Fruit fly (Drosophila melanogaster) whole organism, embryonic: Measurements from ENCODE around the gene pigs.

ENCODE experiments used
- BtbVII ChIP-seq: fragments of 200-800 bp; sonication (Bioruptor generic); optimal IDR thresholded peaks from 3 replicates; lab custom pipeline; 2017; ENCODE audit warnings: missing biosample characterization, mild to moderate bottlenecking, missing genetic modification characterization
- CG11504 ChIP-seq: fragments of 200-800 bp; sonication (Bioruptor generic); optimal IDR thresholded peaks from 3 replicates; lab custom pipeline; 2019; ENCODE audit warnings: missing biosample characterization, mild to moderate bottlenecking, missing genetic modification characterization, moderate library complexity
- CG12219 ChIP-seq: fragments of 200-800 bp; sonication (Bioruptor generic); optimal IDR thresholded peaks from 3 replicates; lab custom pipeline; 2018; ENCODE audit warnings: missing biosample characterization, mild to moderate bottlenecking, missing genetic modification characterization
- CG12236 ChIP-seq: fragments of 200-800 bp; sonication (Bioruptor generic); optimal IDR thresholded peaks from 2 replicates; lab custom pipeline; 2016; ENCODE audit warnings: missing biosample characterization, missing genetic modification characterization
- CG13296 ChIP-seq: fragments of 200-800 bp; sonication (Bioruptor generic); optimal IDR thresholded peaks from 3 replicates; lab custom pipeline; 2018; ENCODE audit warnings: missing biosample characterization, mild to moderate bottlenecking, missing genetic modification characterization
- CG15011 ChIP-seq: fragments of 200-800 bp; sonication (Bioruptor generic); optimal IDR thresholded peaks from 3 replicates; lab custom pipeline; 2018; ENCODE audit warnings: missing biosample characterization, mild to moderate bottlenecking, missing genetic modification characterization
- CG1529 ChIP-seq: fragments of 200-800 bp; sonication (Bioruptor generic); optimal IDR thresholded peaks from 3 replicates; lab custom pipeline; 2018; ENCODE audit warnings: missing biosample characterization, missing genetic modification characterization
- CG18011 ChIP-seq: fragments of 200-800 bp; sonication (Bioruptor generic); optimal IDR thresholded peaks from 2 replicates; lab custom pipeline; 2017; ENCODE audit warnings: missing biosample characterization, missing genetic modification characterization, mild to moderate bottlenecking, moderate library complexity, missing genotype
- CG18619 ChIP-seq: fragments of 200-800 bp; sonication (Bioruptor generic); optimal IDR thresholded peaks from 3 replicates; lab custom pipeline; 2017; ENCODE audit warnings: missing biosample characterization, mild to moderate bottlenecking, missing genetic modification characterization
- CG3281 ChIP-seq: fragments of 200-800 bp; sonication (Bioruptor generic); optimal IDR thresholded peaks from 3 replicates; lab custom pipeline; 2017; ENCODE audit warnings: missing biosample characterization, mild to moderate bottlenecking, missing genetic modification characterization
- CG42726 ChIP-seq: fragments of 200-800 bp; sonication (Bioruptor generic); IDR thresholded peaks from 2 replicates; pipeline ENCODE4 v1.3.6; 2022; ENCODE audit warnings: missing biosample characterization, missing genetic modification characterization; ENCODE audit not compliant: partially characterized antibody
- CG7556 ChIP-seq: fragments of 200-800 bp; sonication (Bioruptor generic); optimal IDR thresholded peaks from 2 replicates; lab custom pipeline; 2017; ENCODE audit warnings: missing biosample characterization, mild to moderate bottlenecking, missing genetic modification characterization
- CG8281 ChIP-seq: fragments of 200-800 bp; sonication (Bioruptor generic); optimal IDR thresholded peaks from 2 replicates; lab custom pipeline; 2018; ENCODE audit warnings: missing biosample characterization, mild to moderate bottlenecking, missing genetic modification characterization, moderate library complexity
- CG8924 ChIP-seq: fragments of 200-800 bp; optimal IDR thresholded peaks from 3 replicates; lab custom pipeline; 2019; ENCODE audit warnings: missing biosample characterization, mild to moderate bottlenecking, missing genetic modification characterization, moderate library complexity
- CG9215 ChIP-seq: fragments of 200-800 bp; sonication (Bioruptor generic); IDR thresholded peaks from 2 replicates; pipeline ENCODE4 v1.3.6; 2022; ENCODE audit warnings: missing biosample characterization, missing genetic modification characterization
- CG9797 ChIP-seq: fragments of 200-800 bp; sonication (Bioruptor generic); optimal IDR thresholded peaks from 3 replicates; lab custom pipeline; 2018; ENCODE audit warnings: missing biosample characterization, mild to moderate bottlenecking, missing genetic modification characterization
- Dek ChIP-seq: fragments of 200-800 bp; sonication (Bioruptor generic); optimal IDR thresholded peaks from 3 replicates; lab custom pipeline; 2019; ENCODE audit warnings: missing biosample characterization, mild to moderate bottlenecking, missing genetic modification characterization, moderate library complexity
- HLH4C ChIP-seq: fragments of 200-800 bp; sonication (Bioruptor generic); IDR thresholded peaks from 3 replicates; pipeline ENCODE4 v1.3.6; 2022; ENCODE audit warnings: missing biosample characterization, missing genetic modification characterization; ENCODE audit not compliant: partially characterized antibody
- Hr78 ChIP-seq, 2 experiments: fragments of 200-800 bp in 1 of 2; fragments of >200 bp in 1 of 2; sonication (Bioruptor generic) in 1 of 2; optimal IDR thresholded peaks; 2 replicates each; lab custom pipeline; 2017 to 2019; ENCODE audit warnings: missing biosample characterization in 2 of 2, missing genetic modification characterization in 2 of 2, mild to moderate bottlenecking in 1 of 2, moderate library complexity in 1 of 2
- Sox102F ChIP-seq: fragments of 200-800 bp; sonication (Bioruptor generic); optimal IDR thresholded peaks from 2 replicates; lab custom pipeline; 2018; ENCODE audit warnings: missing biosample characterization, mild to moderate bottlenecking, missing genetic modification characterization, moderate library complexity
- al ChIP-seq: fragments of 200-800 bp; sonication (Bioruptor generic); IDR thresholded peaks from 2 replicates; pipeline ENCODE4 v1.3.6; 2022; ENCODE audit warnings: missing biosample characterization, missing genetic modification characterization
- aop ChIP-seq: fragments of 200-800 bp; sonication (Bioruptor generic); IDR thresholded peaks from 2 replicates; pipeline ENCODE4 v1.3.6; 2022; ENCODE audit warnings: missing biosample characterization, missing genetic modification characterization
- cwo ChIP-seq: fragments of 200-800 bp; sonication (Bioruptor generic); optimal IDR thresholded peaks from 3 replicates; lab custom pipeline; 2017; ENCODE audit warnings: missing biosample characterization, missing genetic modification characterization, mild to moderate bottlenecking, moderate library complexity, missing genetic modification reagents
- fu2 ChIP-seq: fragments of 200-800 bp; sonication (Bioruptor generic); optimal IDR thresholded peaks from 2 replicates; lab custom pipeline; 2016; ENCODE audit warnings: missing biosample characterization, missing genetic modification characterization
- gcm ChIP-seq: fragments of 200-800 bp; sonication (Bioruptor generic); optimal IDR thresholded peaks from 2 replicates; lab custom pipeline; 2019; ENCODE audit warnings: missing biosample characterization, mild to moderate bottlenecking, missing genetic modification characterization, moderate library complexity
- h ChIP-seq: fragments of >200 bp; optimal IDR thresholded peaks from 2 replicates; lab custom pipeline; 2017
- hbn ChIP-seq: fragments of 200-800 bp; sonication (Bioruptor generic); IDR thresholded peaks from 2 replicates; pipeline ENCODE4 v1.3.6; 2022; ENCODE audit warnings: missing biosample characterization, missing genetic modification characterization; ENCODE audit not compliant: partially characterized antibody
- jigr1 ChIP-seq: fragments of 200-800 bp; sonication (Bioruptor generic); IDR thresholded peaks from 3 replicates; pipeline ENCODE4 v1.3.6; 2022; ENCODE audit warnings: missing biosample characterization, missing genetic modification characterization
- nerfin-1 ChIP-seq: fragments of 200-800 bp; sonication (Bioruptor generic); optimal IDR thresholded peaks from 3 replicates; lab custom pipeline; 2019; ENCODE audit warnings: missing biosample characterization, mild to moderate bottlenecking, missing genetic modification characterization, moderate library complexity
- nmo ChIP-seq: fragments of 200-800 bp; sonication (Bioruptor generic); optimal IDR thresholded peaks from 2 replicates; lab custom pipeline; 2018; ENCODE audit warnings: missing biosample characterization, mild to moderate bottlenecking, missing genetic modification characterization, moderate library complexity
- odd ChIP-seq: fragments of 200-800 bp; sonication (Bioruptor generic); optimal IDR thresholded peaks from 2 replicates; lab custom pipeline; 2017; ENCODE audit warnings: missing biosample characterization, mild to moderate bottlenecking, missing genetic modification characterization
- pan ChIP-seq, 4 experiments: fragments of >200 bp in 3 of 4; fragments of 200-800 bp in 1 of 4; sonication (Bioruptor generic) in 1 of 4; optimal IDR thresholded peaks in 3 of 4; IDR thresholded peaks in 1 of 4; 2 replicates each; pipeline versions ENCODE4 v1.3.6 to Lab custom; 2017 to 2022; ENCODE audit warnings: missing biosample characterization in 2 of 4, missing genetic modification characterization in 2 of 4, mixed read lengths in 1 of 4
- pros ChIP-seq: fragments of 200-800 bp; sonication (Bioruptor generic); optimal IDR thresholded peaks from 3 replicates; lab custom pipeline; 2019; ENCODE audit warnings: missing biosample characterization, mild to moderate bottlenecking, missing genetic modification characterization, moderate library complexity
- scrt ChIP-seq: fragments of 200-800 bp; sonication (Bioruptor generic); optimal IDR thresholded peaks from 2 replicates; lab custom pipeline; 2018; ENCODE audit warnings: missing biosample characterization, mild to moderate bottlenecking, missing genetic modification characterization, moderate library complexity
- slou ChIP-seq: fragments of 200-800 bp; sonication (Bioruptor generic); optimal IDR thresholded peaks from 3 replicates; lab custom pipeline; 2016; ENCODE audit warnings: missing biosample characterization, missing genetic modification characterization
- tap ChIP-seq: fragments of 200-800 bp; optimal IDR thresholded peaks from 3 replicates; lab custom pipeline; 2019; ENCODE audit warnings: missing biosample characterization, mild to moderate bottlenecking, missing genetic modification characterization, moderate library complexity
- tgo ChIP-seq: fragments of 200-800 bp; sonication (Bioruptor generic); IDR thresholded peaks from 3 replicates; pipeline ENCODE4 v1.3.6; 2022; ENCODE audit warnings: missing biosample characterization, missing genetic modification characterization
- tin ChIP-seq: fragments of 200-800 bp; sonication (Bioruptor generic); optimal IDR thresholded peaks from 3 replicates; lab custom pipeline; 2016; ENCODE audit warnings: missing biosample characterization, missing genetic modification characterization
- vfl ChIP-seq: fragments of 200-800 bp; sonication (Bioruptor generic); optimal IDR thresholded peaks from 2 replicates; lab custom pipeline; 2016; ENCODE audit warnings: missing biosample characterization, missing genetic modification characterization
- vnd ChIP-seq: fragments of 200-800 bp; sonication (Bioruptor generic); IDR thresholded peaks from 3 replicates; pipeline ENCODE4 v1.3.6; 2022; ENCODE audit warnings: missing biosample characterization, missing genetic modification characterization; ENCODE audit not compliant: partially characterized antibody

pigs gene

DNA sequence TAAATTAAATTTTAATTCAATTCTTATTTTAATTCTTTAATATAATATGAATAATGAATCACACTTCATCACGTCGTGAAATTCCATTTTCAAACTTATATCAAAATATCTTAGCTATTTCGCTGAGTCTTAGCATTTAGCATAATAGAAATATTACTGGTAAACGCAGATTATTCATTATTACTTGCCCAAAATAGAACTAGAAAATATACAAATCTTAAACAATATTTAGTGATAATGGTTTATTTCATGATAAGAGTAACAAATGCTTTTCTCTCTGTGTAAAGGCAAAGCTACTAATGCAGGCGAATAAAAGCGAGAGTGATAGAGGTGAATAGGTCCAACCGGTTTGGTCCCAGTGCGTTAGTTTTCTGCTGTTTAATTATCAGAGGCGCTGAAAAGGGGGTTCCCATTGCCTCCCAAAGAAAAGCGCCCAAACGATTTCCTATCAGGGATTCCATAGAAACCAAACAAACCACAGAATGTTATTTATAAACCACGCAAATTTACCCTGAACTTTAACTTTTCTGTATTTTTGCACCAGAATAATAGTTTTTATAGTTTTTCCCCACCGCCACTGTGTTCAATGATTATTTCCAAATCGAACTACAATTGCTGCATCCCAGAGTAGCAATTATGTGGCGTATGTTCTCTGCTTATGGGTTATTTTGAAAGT is 63.2 kb downstream of the pigs start (continued):
- TF ChIP-seq Hr78 (GFP tag; optimal IDR thresholded peaks at IDR 0.05; lab: Kevin White, UChicago) (peak in 1 of 2 experiments; percentile 46), CG9215 (GFP tag; lab: Robert Waterston, UW) (peak; percentile 41; the same call in 1 of the 2 replicates), jigr1 (GFP tag; lab: Robert Waterston, UW) (no peak), vfl (no peak), gcm (GFP tag; lab: Kevin White, UChicago) (no peak), fu2 (GFP tag; lab: Kevin White, UChicago) (no peak), nmo (GFP tag; lab: Kevin White, UChicago) (peak; percentile 19), CG15011 (GFP tag; lab: Kevin White, UChicago) (no peak), CG1529 (no peak), HLH4C (GFP tag; lab: Robert Waterston, UW) (no peak), nerfin-1 (tag; lab: Kevin White, UChicago) (no peak), CG3281 (GFP tag; lab: Kevin White, UChicago) (peak; percentile 19), BtbVII (GFP tag; lab: Kevin White, UChicago) (no peak), CG8281 (tag; lab: Kevin White, UChicago) (no peak), tin (GFP tag; lab: Kevin White, UChicago) (peak; percentile 11), pros (GFP tag; lab: Kevin White, UChicago) (no peak), slou (no peak), scrt (GFP tag; lab: Kevin White, UChicago) (no peak), h (no peak), CG8924 (no peak), Dek (tag; lab: Kevin White, UChicago) (peak; percentile 19), vnd (GFP tag; lab: Robert Waterston, UW) (no peak), aop (GFP tag; lab: Robert Waterston, UW) (no peak), Sox102F (GFP tag; lab: Kevin White, UChicago) (peak; percentile 18), CG12219 (GFP tag; lab: Kevin White, UChicago) (peak; percentile 46), al (GFP tag; lab: Robert Waterston, UW) (peak; percentile 49; the same call in 1 of the 2 replicates), cwo (GFP tag; lab: Kevin White, UChicago) (peak; percentile 4), CG18619 (no peak), CG11504 (tag; lab: Kevin White, UChicago) (peak; percentile 83), CG7556 (GFP tag; lab: Kevin White, UChicago) (peak; percentile 43), CG12236 (GFP tag; lab: Kevin White, UChicago) (no peak), tgo (GFP tag; lab: Robert Waterston, UW) (peak; percentile 49; the same call in 2 of the 3 replicates), pan (optimal IDR thresholded peaks at IDR 0.05; lab: Kevin White, UChicago) (no peak), pan (GFP tag; optimal IDR thresholded peaks at IDR 0.05 in 1 of 2, IDR thresholded peaks at IDR 0.05 in 1 of 2) (peak in 1 of 2 experiments; percentile 61), CG13296 (GFP tag; lab: Kevin White, UChicago) (peak; percentile 33)

- no peak for TF ChIP-seq CG42726 (GFP tag; lab: Robert Waterston, UW)
- TF ChIP-seq tap (tag; lab: Kevin White, UChicago), result no peak
- no peak for TF ChIP-seq odd (GFP tag; lab: Kevin White, UChicago)
- no peak for TF ChIP-seq CG9797
- TF ChIP-seq hbn (GFP tag; lab: Robert Waterston, UW), result no peak
- TF ChIP-seq CG18011, result peak; percentile 92
Observed at dm6 chrX:6663976-6664375, 64.1 kb downstream of the pigs start.
